Worm (Caenorhabditis elegans) whole organism, young adult: Measurements from ENCODE around the gene Y49F6B.12.

ENCODE experiments used
- F49E8.2 ChIP-seq: sonication (generic microtip); optimal IDR thresholded peaks from 3 replicates; lab custom pipeline; 2017; ENCODE audit warnings: missing genetic modification characterization, mild to moderate bottlenecking, missing compliant biosample characterization, antibody characterized with exemption, moderate library complexity; ENCODE audit not compliant: insufficient read depth
- ama-1 ChIP-seq, 3 experiments: fragments of 150-350 bp in 1 of 3; sonication (generic microtip) in 2 of 3; optimal IDR thresholded peaks; 2 replicates each; lab custom pipeline; 2014 to 2018; ENCODE audit warnings: missing biosample characterization in 2 of 3, missing genetic modification characterization in 2 of 3, missing genetic modification reagents in 2 of 3
- aptf-2 ChIP-seq: fragments of 200-800 bp; sonication (Bioruptor generic); conservative IDR thresholded peaks from 2 replicates; pipeline ENCODE4 v1.3.6; 2022; ENCODE audit warnings: missing genetic modification reagents, missing genetic modification characterization, missing compliant biosample characterization
- aptf-3 ChIP-seq: fragments of 200-800 bp; sonication (Bioruptor generic); IDR thresholded peaks from 2 replicates; pipeline ENCODE4 v1.3.6; 2022; ENCODE audit warnings: missing genetic modification characterization, missing compliant biosample characterization
- nfyb-1 ChIP-seq: fragments of 200-800 bp; sonication (Bioruptor generic); IDR thresholded peaks from 2 replicates; pipeline ENCODE4 v1.3.6; 2022; ENCODE audit warnings: missing genetic modification reagents, missing genetic modification characterization, missing compliant biosample characterization
- pha-4 ChIP-seq: fragments of 150-350 bp; sonication (generic microtip); optimal IDR thresholded peaks from 2 replicates; lab custom pipeline; 2014; ENCODE audit warnings: missing biosample characterization, missing genetic modification reagents, missing genetic modification characterization
- sea-2 ChIP-seq: fragments of 200-800 bp; sonication (Bioruptor generic); IDR thresholded peaks from 2 replicates; pipeline ENCODE4 v1.3.6; 2022; ENCODE audit warnings: missing genetic modification characterization, missing compliant biosample characterization
- snpc-4 ChIP-seq, 5 experiments: fragments of 150-350 bp in 1 of 5; sonication (generic microtip) in 4 of 5; optimal IDR thresholded peaks; 2 replicates each; lab custom pipeline; 2014 to 2018; ENCODE audit warnings: missing genetic modification characterization in 5 of 5, missing biosample characterization in 3 of 5, antibody characterized with exemption in 2 of 5, mild to moderate bottlenecking in 2 of 5, missing compliant biosample characterization in 2 of 5, missing genotype in 2 of 5, moderate library complexity in 2 of 5, missing genetic modification reagents in 1 of 5
- tbp1 ChIP-seq: fragments of 200-800 bp; sonication (Bioruptor generic); optimal IDR thresholded peaks from 2 replicates; lab custom pipeline; 2018; ENCODE audit warnings: mild to moderate bottlenecking, missing genetic modification characterization, missing compliant biosample characterization
- tlf-1 ChIP-seq: fragments of 200-800 bp; sonication (Bioruptor generic); optimal IDR thresholded peaks from 2 replicates; lab custom pipeline; 2018; ENCODE audit warnings: mild to moderate bottlenecking, missing genetic modification characterization, missing compliant biosample characterization
- unc-62 ChIP-seq: fragments of 150-350 bp; optimal IDR thresholded peaks from 2 replicates; lab custom pipeline; 2014; ENCODE audit warnings: missing biosample characterization, missing genetic modification reagents, missing genetic modification characterization

DNA sequence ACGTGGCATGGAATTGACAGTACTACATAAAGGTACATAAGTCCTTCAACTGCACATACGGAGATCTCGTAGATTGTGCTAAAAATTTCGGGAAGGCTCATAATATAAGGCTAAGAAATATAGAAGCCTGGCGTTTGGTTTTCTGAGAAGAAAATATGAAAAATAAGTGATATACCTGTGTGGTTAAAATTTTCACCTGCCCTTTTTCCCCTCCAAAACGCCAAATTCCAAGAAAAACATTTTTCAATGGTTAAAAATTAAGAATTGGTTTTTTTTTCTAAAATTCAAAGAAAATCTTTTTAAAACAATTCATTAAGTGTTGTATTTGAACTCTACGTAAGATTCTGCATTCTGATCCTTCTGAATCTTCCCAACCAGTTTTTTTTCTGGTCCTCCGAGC is 42.4 kb upstream of the Y49F6B.12 start, which contains the start of gene srz-5:
- no peak for TF ChIP-seq nfyb-1
- TF ChIP-seq unc-62: no peak
- TF ChIP-seq aptf-2 (GFP tag; lab: Robert Waterston, UW): no peak
- no peak for TF ChIP-seq F49E8.2
- TF ChIP-seq pha-4: no peak
- no peak for TF ChIP-seq ama-1 (optimal IDR thresholded peaks at IDR 0.05; lab: Kevin White, UChicago)
- TF ChIP-seq ama-1 (GFP tag; optimal IDR thresholded peaks at IDR 0.05; lab: Kevin White, UChicago): no peak
- no peak for TF ChIP-seq tbp1 (GFP tag; lab: Kevin White, UChicago)
- TF ChIP-seq snpc-4 (GFP tag; optimal IDR thresholded peaks at IDR 0.05; lab: Kevin White, UChicago): no peak
- TF ChIP-seq snpc-4 (tag; optimal IDR thresholded peaks at IDR 0.05; lab: Kevin White, UChicago): no peak
- TF ChIP-seq tlf-1 (GFP tag; lab: Kevin White, UChicago): no peak
- TF ChIP-seq aptf-3 (GFP tag; lab: Robert Waterston, UW): no peak
- no peak for TF ChIP-seq sea-2
